Fruit fly (Drosophila melanogaster): ENCODE measurements around the gene MAPk-Ak2.

The MAPk-Ak2 gene

dm6 chrX:5737676-5738220 is 26.3 kb downstream of the MAPk-Ak2 start, which contains the start of gene Snx27 (continued):
- TF ChIP-seq CG6854 (GFP tag; optimal IDR thresholded peaks at IDR 0.05) (peak; percentile 63), fd85E (GFP tag; optimal IDR thresholded peaks at IDR 0.05) (no peak), dsx (GFP tag; optimal IDR thresholded peaks at IDR 0.05; ENCODE audit: poor library complexity, severe bottlenecking) (peak; percentile 10), CG8119 (GFP tag; IDR thresholded peaks at IDR 0.05) (no peak; the same call in 2 of the 3 replicates), CG31627 (GFP tag; optimal IDR thresholded peaks at IDR 0.05) (peak; percentile 26), spab (GFP tag; optimal IDR thresholded peaks at IDR 0.05) (no peak), fd59A (GFP tag; optimal IDR thresholded peaks at IDR 0.05) (no peak), Hr39 (GFP tag; optimal IDR thresholded peaks at IDR 0.05) (peak; percentile 22), Eip78C (GFP tag) (peak; percentile 60), CG3919 (GFP tag; optimal IDR thresholded peaks at IDR 0.05) (no peak), fkh (GFP tag; optimal IDR thresholded peaks at IDR 0.05) (no peak), Met (GFP tag; optimal IDR thresholded peaks at IDR 0.05) (peak; percentile 31), OdsH (GFP tag; optimal IDR thresholded peaks at IDR 0.05) (no peak), vri (GFP tag; optimal IDR thresholded peaks at IDR 0.05) (peak; percentile 32), esn (GFP tag; optimal IDR thresholded peaks at IDR 0.05) (peak; percentile 47), CG6808 (GFP tag; optimal IDR thresholded peaks at IDR 0.05) (no peak), CG8319 (GFP tag; optimal IDR thresholded peaks at IDR 0.05) (no peak)

dm6 chrX:5737157-5737556 is 26.8 kb downstream of the MAPk-Ak2 start:
- peak; percentile 1 for TF ChIP-seq Eip75B (GFP tag; optimal IDR thresholded peaks at IDR 0.05)
- TF ChIP-seq Eip78C (GFP tag) = no peak
- TF ChIP-seq eg (GFP tag; IDR thresholded peaks at IDR 0.05) = peak; percentile 78
- peak; percentile 11 for TF ChIP-seq pdm3 (GFP tag; optimal IDR thresholded peaks at IDR 0.05)
- TF ChIP-seq CG9139 (GFP tag; optimal IDR thresholded peaks at IDR 0.05) = peak; percentile 12
- no peak for TF ChIP-seq dsx (GFP tag; optimal IDR thresholded peaks at IDR 0.05; ENCODE audit: poor library complexity, severe bottlenecking)
- TF ChIP-seq Hr39 (GFP tag; optimal IDR thresholded peaks at IDR 0.05) = peak; percentile 51
- peak; percentile 21 for TF ChIP-seq CG6276 (GFP tag; optimal IDR thresholded peaks at IDR 0.05)
- TF ChIP-seq svp (GFP tag) = no peak
- no peak for TF ChIP-seq CG4318 (GFP tag; optimal IDR thresholded peaks at IDR 0.05)
- peak; percentile 29 for TF ChIP-seq net (GFP tag; optimal IDR thresholded peaks at IDR 0.05)
- TF ChIP-seq CG3032 (tag; optimal IDR thresholded peaks at IDR 0.05) = peak; percentile 11
- TF ChIP-seq Sox15 (GFP tag; optimal IDR thresholded peaks at IDR 0.05) = peak; percentile 4
- peak; percentile 36 for TF ChIP-seq CG1621 (tag; optimal IDR thresholded peaks at IDR 0.05)
- TF ChIP-seq OdsH (GFP tag; optimal IDR thresholded peaks at IDR 0.05) = peak; percentile 9
- TF ChIP-seq vri (GFP tag; optimal IDR thresholded peaks at IDR 0.05) = no peak
- peak; percentile 66 for TF ChIP-seq CG6163 (GFP tag; IDR thresholded peaks at IDR 0.05)
- TF ChIP-seq fd59A (GFP tag; optimal IDR thresholded peaks at IDR 0.05) = no peak
- no peak for TF ChIP-seq CG11294 (GFP tag; IDR thresholded peaks at IDR 0.05)
- TF ChIP-seq CG32006 (GFP tag; optimal IDR thresholded peaks at IDR 0.05) = peak; percentile 34
- peak; percentile 29 for TF ChIP-seq CG10631 (GFP tag; optimal IDR thresholded peaks at IDR 0.05)
- TF ChIP-seq acj6 (GFP tag; optimal IDR thresholded peaks at IDR 0.05) = peak; percentile 11
- TF ChIP-seq CG16779 (tag; optimal IDR thresholded peaks at IDR 0.05) = no peak
- TF ChIP-seq Sox14 (GFP tag; optimal IDR thresholded peaks at IDR 0.05) = peak; percentile 2
- TF ChIP-seq CG6792 (GFP tag; optimal IDR thresholded peaks at IDR 0.05) = peak; percentile 33
- TF ChIP-seq CG3919 (GFP tag; optimal IDR thresholded peaks at IDR 0.05) = peak; percentile 33
- peak; percentile 29 for TF ChIP-seq cyc (GFP tag; optimal IDR thresholded peaks at IDR 0.05)
- 0 out of 2 replicates have a peak, but pooled peaks have one; percentile 31 for TF ChIP-seq CG15336 (GFP tag; IDR thresholded peaks at IDR 0.05)
- TF ChIP-seq achi (GFP tag; optimal IDR thresholded peaks at IDR 0.05) = peak; percentile 17
- peak; percentile 47; the same call in 1 of the 2 replicates for TF ChIP-seq Gug (GFP tag; IDR thresholded peaks at IDR 0.05)
- peak; percentile 24 for TF ChIP-seq Ets96B (tag; optimal IDR thresholded peaks at IDR 0.05)
- TF ChIP-seq CG8632 (GFP tag; optimal IDR thresholded peaks at IDR 0.05) = no peak
- no peak for TF ChIP-seq ss (GFP tag; optimal IDR thresholded peaks at IDR 0.05)
- no peak for TF ChIP-seq CG6854 (GFP tag; optimal IDR thresholded peaks at IDR 0.05)
- peak; percentile 25 for TF ChIP-seq Hr4 (GFP tag; optimal IDR thresholded peaks at IDR 0.05)
- TF ChIP-seq CG7368 (GFP tag; optimal IDR thresholded peaks at IDR 0.05) = peak; percentile 32
- TF ChIP-seq CG31627 (GFP tag; optimal IDR thresholded peaks at IDR 0.05) = peak; percentile 45
- no peak for TF ChIP-seq CG34406 (GFP tag; optimal IDR thresholded peaks at IDR 0.05)
- peak; percentile 15 for TF ChIP-seq CG6808 (GFP tag; optimal IDR thresholded peaks at IDR 0.05)
- TF ChIP-seq topi (GFP tag; optimal IDR thresholded peaks at IDR 0.05) = no peak
- TF ChIP-seq dac (GFP tag; optimal IDR thresholded peaks at IDR 0.05) = no peak
- no peak for TF ChIP-seq Ets21C (GFP tag; optimal IDR thresholded peaks at IDR 0.05)

Measured in whole organism, prepupa.